Fruit fly (Drosophila melanogaster) whole organism, embryonic: ENCODE results near the gene eEF1alpha2.

ENCODE experiments used
- Antp ChIP-seq: fragments of 200-800 bp; sonication (Bioruptor generic); optimal IDR thresholded peaks from 3 replicates; lab custom pipeline; 2016; ENCODE audit warnings: missing biosample characterization, missing genetic modification characterization
- CG10147 ChIP-seq: fragments of 200-800 bp; sonication (Bioruptor generic); optimal IDR thresholded peaks from 2 replicates; lab custom pipeline; 2019; ENCODE audit warnings: missing biosample characterization, mild to moderate bottlenecking, missing genetic modification characterization, moderate library complexity
- CG10543 ChIP-seq: fragments of 200-800 bp; sonication (Bioruptor generic); optimal IDR thresholded peaks from 3 replicates; lab custom pipeline; 2017; ENCODE audit warnings: missing biosample characterization, mild to moderate bottlenecking, missing genetic modification characterization, moderate library complexity
- CG10654 ChIP-seq: fragments of 200-800 bp; sonication (Bioruptor generic); optimal IDR thresholded peaks from 2 replicates; lab custom pipeline; 2016; ENCODE audit warnings: missing biosample characterization, missing genetic modification characterization
- CG11398 ChIP-seq: fragments of 200-800 bp; sonication (Bioruptor generic); optimal IDR thresholded peaks from 2 replicates; lab custom pipeline; 2016; ENCODE audit warnings: missing biosample characterization, missing genetic modification characterization
- CG12155 ChIP-seq: fragments of 200-800 bp; sonication (Bioruptor generic); optimal IDR thresholded peaks from 3 replicates; lab custom pipeline; 2016; ENCODE audit warnings: missing biosample characterization, missing genetic modification characterization
- CG12744 ChIP-seq: fragments of 200-800 bp; sonication (Bioruptor generic); optimal IDR thresholded peaks from 2 replicates; lab custom pipeline; 2016; ENCODE audit warnings: missing biosample characterization, missing genetic modification characterization
- CG12769 ChIP-seq: fragments of 200-800 bp; sonication (Bioruptor generic); optimal IDR thresholded peaks from 2 replicates; lab custom pipeline; 2019; ENCODE audit warnings: missing biosample characterization, mild to moderate bottlenecking, missing genetic modification characterization, moderate library complexity
- CG13296 ChIP-seq: fragments of 200-800 bp; sonication (Bioruptor generic); optimal IDR thresholded peaks from 3 replicates; lab custom pipeline; 2018; ENCODE audit warnings: missing biosample characterization, mild to moderate bottlenecking, missing genetic modification characterization
- CG13424 ChIP-seq: fragments of 200-800 bp; sonication (Bioruptor generic); optimal IDR thresholded peaks from 2 replicates; lab custom pipeline; 2019; ENCODE audit warnings: missing biosample characterization, mild to moderate bottlenecking, missing genetic modification characterization, moderate library complexity
- CG15514 ChIP-seq: fragments of 200-800 bp; sonication (Bioruptor generic); optimal IDR thresholded peaks from 3 replicates; lab custom pipeline; 2017; ENCODE audit warnings: missing biosample characterization, missing genetic modification characterization, mild to moderate bottlenecking, moderate library complexity, missing genetic modification reagents
- CG17912 ChIP-seq: fragments of 200-800 bp; sonication (Bioruptor generic); optimal IDR thresholded peaks from 2 replicates; lab custom pipeline; 2018; ENCODE audit warnings: missing biosample characterization, mild to moderate bottlenecking, missing genetic modification characterization
- CG2116 ChIP-seq: fragments of 200-800 bp; sonication (Bioruptor generic); optimal IDR thresholded peaks from 3 replicates; lab custom pipeline; 2018; ENCODE audit warnings: missing biosample characterization, mild to moderate bottlenecking, missing genetic modification characterization
- CG3407 ChIP-seq: fragments of 200-800 bp; sonication (Bioruptor generic); optimal IDR thresholded peaks from 2 replicates; lab custom pipeline; 2018; ENCODE audit warnings: missing biosample characterization, mild to moderate bottlenecking, missing genetic modification characterization
- CG34376 ChIP-seq: fragments of 200-800 bp; sonication (Bioruptor generic); optimal IDR thresholded peaks from 2 replicates; lab custom pipeline; 2018; ENCODE audit warnings: missing biosample characterization, mild to moderate bottlenecking, missing genetic modification characterization
- CG4404 ChIP-seq: fragments of 200-800 bp; sonication (Bioruptor generic); IDR thresholded peaks from 2 replicates; pipeline ENCODE4 v1.3.6; 2022; ENCODE audit warnings: missing biosample characterization, missing genetic modification characterization
- CG7357 ChIP-seq: fragments of 200-800 bp; sonication (Bioruptor generic); IDR thresholded peaks from 3 replicates; pipeline ENCODE4 v1.3.6; 2022; ENCODE audit warnings: missing biosample characterization, missing genetic modification characterization
- CTCF ChIP-seq: fragments of 200-800 bp; sonication (Bioruptor generic); optimal IDR thresholded peaks from 2 replicates; lab custom pipeline; 2017; ENCODE audit warnings: missing biosample characterization, mild to moderate bottlenecking, missing genetic modification characterization, moderate library complexity
- Dfd ChIP-seq, 2 experiments: fragments of >200 bp; optimal IDR thresholded peaks; 2 replicates each; lab custom pipeline; 2017; ENCODE audit warnings: missing biosample characterization in 2 of 2, missing genetic modification characterization in 2 of 2
- Dp ChIP-seq: fragments of 200-800 bp; sonication (Bioruptor generic); optimal IDR thresholded peaks from 2 replicates; lab custom pipeline; 2018; ENCODE audit warnings: missing biosample characterization, mild to moderate bottlenecking, missing genetic modification characterization, moderate library complexity
- HmgZ ChIP-seq: fragments of 200-800 bp; sonication (Bioruptor generic); optimal IDR thresholded peaks from 2 replicates; lab custom pipeline; 2018; ENCODE audit warnings: missing biosample characterization, mild to moderate bottlenecking, missing genetic modification characterization
- Hmr ChIP-seq: fragments of 200-800 bp; sonication (Bioruptor generic); optimal IDR thresholded peaks from 3 replicates; lab custom pipeline; 2017; ENCODE audit warnings: mild to moderate bottlenecking, missing biosample characterization, missing genetic modification reagents, missing genetic modification characterization
- MTF-1 ChIP-seq: fragments of 200-800 bp; sonication (Bioruptor generic); optimal IDR thresholded peaks from 2 replicates; lab custom pipeline; 2018; ENCODE audit warnings: missing biosample characterization, mild to moderate bottlenecking, missing genetic modification characterization, borderline replicate concordance
- Med ChIP-seq: fragments of 200-800 bp; sonication (Bioruptor generic); peaks from one replicate; lab custom pipeline; 2016; ENCODE audit warnings: missing biosample characterization, missing genetic modification characterization, mild to moderate bottlenecking, inconsistent platforms, moderate library complexity
- Neu2 ChIP-seq: fragments of 200-800 bp; sonication (Bioruptor generic); optimal IDR thresholded peaks from 3 replicates; lab custom pipeline; 2016; ENCODE audit warnings: missing biosample characterization, missing genetic modification characterization, borderline replicate concordance
- Nf-YA ChIP-seq: fragments of 200-800 bp; sonication (Bioruptor generic); IDR thresholded peaks from 2 replicates; pipeline ENCODE4 v1.3.6; 2022; ENCODE audit warnings: missing biosample characterization, missing genetic modification characterization
- Sry-δ ChIP-seq: fragments of 200-800 bp; sonication (Bioruptor generic); optimal IDR thresholded peaks from 2 replicates; lab custom pipeline; 2016; ENCODE audit warnings: missing biosample characterization, missing genetic modification characterization
- Vsx1 ChIP-seq: fragments of 200-800 bp; sonication (Bioruptor generic); optimal IDR thresholded peaks from 2 replicates; lab custom pipeline; 2017; ENCODE audit warnings: missing biosample characterization, mild to moderate bottlenecking, missing genetic modification characterization, missing genetic modification reagents
- ase ChIP-seq: fragments of 200-800 bp; sonication (Bioruptor generic); IDR thresholded peaks from 3 replicates; pipeline ENCODE4 v1.3.6; 2022; ENCODE audit warnings: missing biosample characterization, missing genetic modification characterization
- bsh ChIP-seq, 2 experiments: fragments of 200-800 bp; sonication (Bioruptor generic); optimal IDR thresholded peaks; 2 replicates each; lab custom pipeline; 2017 to 2018; ENCODE audit warnings: mild to moderate bottlenecking in 2 of 2, missing biosample characterization in 2 of 2, missing genetic modification characterization in 2 of 2, moderate library complexity in 1 of 2
- cg ChIP-seq: fragments of 200-800 bp; sonication (Bioruptor generic); optimal IDR thresholded peaks from 3 replicates; lab custom pipeline; 2019; ENCODE audit warnings: missing biosample characterization, mild to moderate bottlenecking, missing genetic modification characterization, moderate library complexity
- chn ChIP-seq: fragments of 200-800 bp; sonication (Bioruptor generic); optimal IDR thresholded peaks from 2 replicates; lab custom pipeline; 2016; ENCODE audit warnings: missing biosample characterization, missing genetic modification characterization
- dm ChIP-seq: fragments of 200-800 bp; sonication (Bioruptor generic); optimal IDR thresholded peaks from 3 replicates; lab custom pipeline; 2016; ENCODE audit warnings: missing biosample characterization, missing genetic modification characterization
- eve ChIP-seq, 2 experiments: fragments of >200 bp; optimal IDR thresholded peaks; 2 replicates each; lab custom pipeline; 2017; ENCODE audit warnings: missing biosample characterization in 2 of 2, missing genetic modification characterization in 2 of 2
- fru ChIP-seq: fragments of >200 bp; optimal IDR thresholded peaks from 2 replicates; lab custom pipeline; 2017
- gem ChIP-seq: fragments of 200-800 bp; sonication (Bioruptor generic); optimal IDR thresholded peaks from 2 replicates; lab custom pipeline; 2019; ENCODE audit warnings: missing biosample characterization, mild to moderate bottlenecking, missing genetic modification characterization, moderate library complexity
- her ChIP-seq: fragments of 200-800 bp; sonication (Bioruptor generic); optimal IDR thresholded peaks from 2 replicates; lab custom pipeline; 2016; ENCODE audit warnings: missing biosample characterization, missing genetic modification characterization
- kah ChIP-seq: fragments of 200-800 bp; sonication (Bioruptor generic); optimal IDR thresholded peaks from 2 replicates; lab custom pipeline; 2018; ENCODE audit warnings: missing biosample characterization, mild to moderate bottlenecking, missing genetic modification characterization
- kni ChIP-seq: fragments of 200-800 bp; sonication (Bioruptor generic); optimal IDR thresholded peaks from 3 replicates; lab custom pipeline; 2017; ENCODE audit warnings: mild to moderate bottlenecking, missing biosample characterization, missing genetic modification reagents, missing genetic modification characterization
- lmd ChIP-seq: fragments of 200-800 bp; sonication (Bioruptor generic); IDR thresholded peaks from 2 replicates; pipeline ENCODE4 v1.3.6; 2022; ENCODE audit warnings: missing biosample characterization, missing genetic modification characterization
- nerfin-1 ChIP-seq: fragments of 200-800 bp; sonication (Bioruptor generic); optimal IDR thresholded peaks from 3 replicates; lab custom pipeline; 2019; ENCODE audit warnings: missing biosample characterization, mild to moderate bottlenecking, missing genetic modification characterization, moderate library complexity
- odd ChIP-seq: fragments of 200-800 bp; sonication (Bioruptor generic); optimal IDR thresholded peaks from 2 replicates; lab custom pipeline; 2017; ENCODE audit warnings: missing biosample characterization, mild to moderate bottlenecking, missing genetic modification characterization
- pfk ChIP-seq: fragments of 200-800 bp; sonication (Bioruptor generic); optimal IDR thresholded peaks from 2 replicates; lab custom pipeline; 2018; ENCODE audit warnings: missing biosample characterization, mild to moderate bottlenecking, missing genetic modification characterization, moderate library complexity
- pros ChIP-seq: fragments of 200-800 bp; sonication (Bioruptor generic); optimal IDR thresholded peaks from 3 replicates; lab custom pipeline; 2019; ENCODE audit warnings: missing biosample characterization, mild to moderate bottlenecking, missing genetic modification characterization, moderate library complexity
- run ChIP-seq: fragments of 200-800 bp; sonication (Bioruptor generic); optimal IDR thresholded peaks from 3 replicates; lab custom pipeline; 2018; ENCODE audit warnings: missing biosample characterization, mild to moderate bottlenecking, missing genetic modification characterization
- sd ChIP-seq: fragments of 200-800 bp; sonication (Bioruptor generic); optimal IDR thresholded peaks from 3 replicates; lab custom pipeline; 2018; ENCODE audit warnings: missing biosample characterization, mild to moderate bottlenecking, missing genetic modification characterization, moderate library complexity
- toy ChIP-seq: fragments of 200-800 bp; sonication (Bioruptor generic); IDR thresholded peaks from 2 replicates; pipeline ENCODE4 v1.3.6; 2022; ENCODE audit warnings: missing biosample characterization, missing genetic modification characterization
- twi ChIP-seq: fragments of 200-800 bp; optimal IDR thresholded peaks from 2 replicates; lab custom pipeline; 2019; ENCODE audit warnings: missing biosample characterization, mild to moderate bottlenecking, missing genetic modification characterization, moderate library complexity
- wek ChIP-seq: fragments of 200-800 bp; sonication (Bioruptor generic); optimal IDR thresholded peaks from 3 replicates; lab custom pipeline; 2018; ENCODE audit warnings: missing biosample characterization, mild to moderate bottlenecking, missing genetic modification characterization, moderate library complexity

eEF1alpha2 gene

dm6 chr3R:31748093-31748996 lies 10.1 kb downstream of the eEF1alpha2 start (continued):
- TF ChIP-seq Hmr (GFP tag; lab: Kevin White, UChicago), result no peak
- TF ChIP-seq CG17912, result peak; percentile 38
- TF ChIP-seq sd, result peak; percentile 92
- TF ChIP-seq CG11398 (GFP tag; lab: Kevin White, UChicago), result peak; percentile 4
- TF ChIP-seq her, result peak; percentile 7
- TF ChIP-seq CG3407 (GFP tag; lab: Kevin White, UChicago), result no peak
- peak; percentile 44 for TF ChIP-seq pros (GFP tag; lab: Kevin White, UChicago)
- peak; percentile 20 for TF ChIP-seq CG34376 (GFP tag; lab: Kevin White, UChicago)
- TF ChIP-seq CG10654, result no peak
- TF ChIP-seq kni (GFP tag; lab: Kevin White, UChicago), result peak; percentile 89
- TF ChIP-seq fru (lab: Kevin White, UChicago), result peak; percentile 1
- no peak for TF ChIP-seq Sry-δ
- TF ChIP-seq CG4404, result no peak
- TF ChIP-seq Med (GFP tag; lab: Kevin White, UChicago), result peak; percentile 60
- peak; percentile 55 for TF ChIP-seq dm (GFP tag; lab: Kevin White, UChicago)
- peak; percentile 42 for TF ChIP-seq pfk (GFP tag; lab: Kevin White, UChicago)
- TF ChIP-seq kah (GFP tag; lab: Kevin White, UChicago), result peak; percentile 72
- peak; percentile 7 for TF ChIP-seq chn (GFP tag; lab: Kevin White, UChicago)
- peak; percentile 100 for TF ChIP-seq CG12155 (GFP tag; lab: Kevin White, UChicago)
- no peak for TF ChIP-seq Dfd (GFP tag; optimal IDR thresholded peaks at IDR 0.05; lab: Kevin White, UChicago)
- TF ChIP-seq CG12744 (GFP tag; lab: Kevin White, UChicago), result no peak
- TF ChIP-seq wek (GFP tag; lab: Kevin White, UChicago), result no peak
- TF ChIP-seq Dp (GFP tag; lab: Kevin White, UChicago), result peak; percentile 58
- TF ChIP-seq eve (GFP tag; optimal IDR thresholded peaks at IDR 0.05; lab: Kevin White, UChicago), result no peak
- TF ChIP-seq Neu2, result no peak
- peak; percentile 51 for TF ChIP-seq HmgZ (tag; lab: Kevin White, UChicago)
- TF ChIP-seq CG15514 (GFP tag; lab: Kevin White, UChicago), result peak; percentile 38
- TF ChIP-seq CTCF (GFP tag; lab: Kevin White, UChicago), result no peak
- peak; percentile 9 for TF ChIP-seq Antp (GFP tag; lab: Kevin White, UChicago)
- no peak for TF ChIP-seq run (tag; lab: Kevin White, UChicago)
- TF ChIP-seq cg (GFP tag; lab: Kevin White, UChicago), result peak; percentile 96
- peak; percentile 9 for TF ChIP-seq Vsx1 (GFP tag; lab: Kevin White, UChicago)
- TF ChIP-seq CG2116 (GFP tag; lab: Kevin White, UChicago), result peak; percentile 8
- TF ChIP-seq gem (tag; lab: Kevin White, UChicago), result no peak
- no peak for TF ChIP-seq Nf-YA (GFP tag; lab: Robert Waterston, UW)
- peak; percentile 59 for TF ChIP-seq twi (tag; lab: Kevin White, UChicago)
- peak; percentile 77 for TF ChIP-seq CG10543 (GFP tag; lab: Kevin White, UChicago)
- peak; percentile 14 for TF ChIP-seq MTF-1 (GFP tag; lab: Kevin White, UChicago)
- peak in 1 of 2 experiments; percentile 60 for TF ChIP-seq bsh (GFP tag; optimal IDR thresholded peaks at IDR 0.05; lab: Kevin White, UChicago)
- TF ChIP-seq ase, result no peak
- TF ChIP-seq CG12769 (tag; lab: Kevin White, UChicago), result peak; percentile 68
- no peak for TF ChIP-seq toy
- TF ChIP-seq CG10147 (GFP tag; lab: Kevin White, UChicago), result no peak
- TF ChIP-seq nerfin-1 (tag; lab: Kevin White, UChicago), result peak; percentile 74
- no peak for TF ChIP-seq CG13296 (GFP tag; lab: Kevin White, UChicago)
- no peak for TF ChIP-seq lmd (GFP tag; lab: Robert Waterston, UW)
- 0 out of 3 replicates have a peak, but pooled peaks have one; percentile 3 for TF ChIP-seq CG7357
- peak; percentile 9 for TF ChIP-seq CG13424 (tag; lab: Kevin White, UChicago)
- TF ChIP-seq odd (GFP tag; lab: Kevin White, UChicago), result peak; percentile 65
